Fruit fly (Drosophila melanogaster) whole organism, adult: ENCODE data around the gene Mical.

Source experiments
- CG12768 ChIP-seq: fragments of 200-800 bp; sonication (Bioruptor generic); optimal IDR thresholded peaks from 2 replicates; lab custom pipeline; 2017; ENCODE audit warnings: missing biosample characterization, missing genetic modification characterization, mild to moderate bottlenecking, moderate library complexity, missing genetic modification reagents
- CG7045 ChIP-seq: fragments of 200-800 bp; sonication (Bioruptor generic); optimal IDR thresholded peaks from 2 replicates; lab custom pipeline; 2017; ENCODE audit warnings: missing biosample characterization, mild to moderate bottlenecking, missing genetic modification characterization
- Hr96 ChIP-seq: fragments of 200-800 bp; sonication (Bioruptor generic); optimal IDR thresholded peaks from 2 replicates; lab custom pipeline; 2016; ENCODE audit warnings: missing biosample characterization, missing genetic modification characterization
- bab1 ChIP-seq: fragments of 200-800 bp; sonication (Bioruptor generic); optimal IDR thresholded peaks from 3 replicates; lab custom pipeline; 2019; ENCODE audit warnings: missing biosample characterization, mild to moderate bottlenecking, missing genetic modification characterization, moderate library complexity
- cic ChIP-seq: fragments of 200-800 bp; sonication (Bioruptor generic); optimal IDR thresholded peaks from 2 replicates; lab custom pipeline; 2017; ENCODE audit warnings: missing biosample characterization, mild to moderate bottlenecking, missing genetic modification characterization, moderate library complexity
- kay ChIP-seq: fragments of 200-800 bp; sonication (Bioruptor generic); peaks from one replicate; lab custom pipeline; 2016; ENCODE audit warnings: missing biosample characterization, missing genetic modification characterization, borderline replicate concordance
- tj ChIP-seq: fragments of 200-800 bp; sonication (Bioruptor generic); optimal IDR thresholded peaks from 3 replicates; lab custom pipeline; 2017; ENCODE audit warnings: missing biosample characterization, mild to moderate bottlenecking, missing genetic modification characterization, moderate library complexity
- toe ChIP-seq: fragments of 200-800 bp; sonication (Bioruptor generic); optimal IDR thresholded peaks from 2 replicates; lab custom pipeline; 2016; ENCODE audit warnings: missing biosample characterization, missing genetic modification characterization

Mical gene

DNA sequence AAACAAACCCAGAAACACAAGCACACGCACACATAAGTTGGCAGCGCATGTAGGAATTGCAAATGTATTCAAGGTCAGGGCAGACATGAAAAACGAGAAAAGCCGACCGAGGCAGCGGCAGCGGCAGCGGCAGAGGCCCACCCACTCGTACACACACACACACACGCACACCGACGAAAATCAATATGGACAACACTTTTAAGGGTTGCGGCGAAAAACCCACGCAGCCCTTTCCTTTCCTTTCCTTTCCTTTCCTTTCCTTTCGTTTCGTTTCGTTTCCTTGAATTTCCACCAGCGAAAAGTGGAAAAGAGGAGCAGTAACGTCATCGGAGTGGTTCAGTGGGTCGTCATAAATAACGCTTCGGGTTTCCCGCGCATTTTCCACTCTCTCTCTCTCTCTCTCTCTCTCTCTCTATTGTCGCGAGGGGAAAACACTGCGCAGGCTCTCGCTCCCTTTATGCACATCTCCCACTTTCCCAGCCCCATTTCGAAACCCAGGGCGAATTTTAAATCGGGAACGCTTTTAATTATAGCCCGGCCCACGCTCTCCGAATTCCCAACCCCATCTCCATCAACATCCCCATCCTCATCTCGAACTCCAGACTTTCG is 89.9 kb downstream of the Mical start:
- TF ChIP-seq toe: no peak
- peak; percentile 35 for TF ChIP-seq cic (GFP tag; lab: Kevin White, UChicago)
- TF ChIP-seq tj (GFP tag; lab: Kevin White, UChicago): peak; percentile 27

DNA sequence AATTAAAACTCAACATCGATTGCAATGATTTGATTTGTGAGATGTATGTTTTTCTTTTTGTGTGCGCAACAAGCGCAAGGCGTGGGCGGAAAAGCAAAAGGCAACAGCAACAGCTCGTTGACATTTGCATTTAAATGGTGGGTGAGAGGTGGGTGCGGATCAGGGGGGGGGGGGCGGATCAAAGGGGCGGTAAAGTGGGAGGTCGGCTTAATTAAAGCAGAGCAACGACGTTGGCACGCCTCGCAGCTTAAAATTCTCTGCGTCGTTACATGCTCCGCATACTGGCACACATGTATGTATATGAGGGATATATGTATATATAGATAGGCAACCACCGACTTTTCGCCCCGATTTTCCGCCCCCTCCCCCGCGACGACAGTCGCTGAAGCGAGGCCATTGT is 91.0 kb downstream of the Mical start:
- no peak for TF ChIP-seq bab1 (GFP tag; lab: Kevin White, UChicago)
- no peak for TF ChIP-seq Hr96
- TF ChIP-seq CG7045 (GFP tag; lab: Kevin White, UChicago): no peak
- TF ChIP-seq kay (GFP tag; lab: Kevin White, UChicago): no peak
- no peak for TF ChIP-seq CG12768 (GFP tag; lab: Kevin White, UChicago)
